Fruit fly (Drosophila melanogaster): ENCODE results near the gene Rab5.

Gene Rab5

dm6 chr2L:2372112-2372449 lies 7.0 kb upstream of the Rab5 start:
- TF ChIP-seq noc (tag; optimal IDR thresholded peaks at IDR 0.05): no peak

- peak; percentile 46 for TF ChIP-seq noc (tag; optimal IDR thresholded peaks at IDR 0.05)
Observed at dm6 chr2L:2371406-2372111, 6.5 kb upstream of the Rab5 start, which contains the start of gene CG3597. Gene CG3597, minus strand, starts transcription at chr2L:2371524.

- TF ChIP-seq noc (tag; optimal IDR thresholded peaks at IDR 0.05): no peak
Observed at dm6 chr2L:2370352-2370751, 5.3 kb upstream of the Rab5 start.

- TF ChIP-seq noc (tag; optimal IDR thresholded peaks at IDR 0.05): no peak
Observed at dm6 chr2L:2365655-2366214, 662 bp upstream of the Rab5 start.

dm6 chr2L:2364200-2364754 lies 796 bp downstream of the Rab5 start:
- no peak for TF ChIP-seq noc (tag; optimal IDR thresholded peaks at IDR 0.05)

- peak; percentile 93 for TF ChIP-seq noc (tag; optimal IDR thresholded peaks at IDR 0.05)
Observed at dm6 chr2L:2363626-2364147, 1.4 kb downstream of the Rab5 start.

- TF ChIP-seq noc (tag; optimal IDR thresholded peaks at IDR 0.05): no peak
Observed at dm6 chr2L:2362808-2363394, 2.2 kb downstream of the Rab5 start.

dm6 chr2L:2361893-2362807 lies 2.9 kb downstream of the Rab5 start:
- no peak for TF ChIP-seq noc (tag; optimal IDR thresholded peaks at IDR 0.05)

dm6 chr2L:2357228-2357656 lies 7.8 kb downstream of the Rab5 start, which contains the start of gene CG9967:
Gene CG9967, minus strand, starts transcription at chr2L:2357356.
- TF ChIP-seq noc (tag; optimal IDR thresholded peaks at IDR 0.05): no peak

dm6 chr2L:2348479-2348878 lies 16.6 kb downstream of the Rab5 start:
- TF ChIP-seq noc (tag; optimal IDR thresholded peaks at IDR 0.05): no peak

- TF ChIP-seq noc (tag; optimal IDR thresholded peaks at IDR 0.05): no peak
Observed at dm6 chr2L:2314165-2314564, 50.9 kb downstream of the Rab5 start.

dm6 chr2L:2311449-2311848 lies 53.6 kb downstream of the Rab5 start, which contains the start of gene eys:
Gene eys, plus strand, starts transcription at chr2L:2311680.
- no peak for TF ChIP-seq noc (tag; optimal IDR thresholded peaks at IDR 0.05)

Measured in whole organism, larva.